Fruit fly (Drosophila melanogaster): ENCODE results near the gene gdl-ORF39.

gdl-ORF39 gene

DNA sequence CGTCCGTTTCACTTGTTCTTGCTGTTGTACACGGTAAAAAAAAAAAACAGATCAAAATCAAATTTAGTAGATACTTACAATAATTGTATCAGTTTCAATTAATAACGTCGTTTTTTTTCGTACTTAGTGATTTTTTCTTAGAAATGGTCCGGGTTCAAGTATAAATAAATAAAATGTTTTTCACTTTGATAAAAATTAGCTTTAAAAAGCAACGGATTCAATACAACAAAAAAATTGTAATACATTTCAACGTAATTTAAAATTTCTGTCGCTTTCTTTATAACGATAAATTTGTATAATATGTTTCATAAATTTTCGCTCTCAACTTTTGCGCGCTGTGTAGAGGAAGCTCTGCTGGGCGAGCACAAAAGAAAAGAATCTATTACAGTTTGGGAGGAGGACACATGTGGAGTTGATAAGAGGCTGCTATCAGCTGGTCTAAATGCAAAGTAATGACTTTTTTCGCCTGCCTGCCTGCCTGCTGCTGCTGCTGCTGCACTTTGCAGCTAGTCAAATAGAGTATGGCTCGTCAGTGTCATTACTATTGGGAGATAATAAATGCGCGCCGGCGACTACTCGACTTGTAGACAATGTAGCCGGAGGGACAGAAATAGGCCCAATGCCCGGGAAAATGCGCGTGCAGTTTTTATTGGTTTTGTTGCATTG is 28.8 kb downstream of the gdl-ORF39 start (continued):
- TF ChIP-seq sens-2 (GFP tag; IDR thresholded peaks at IDR 0.05) (no peak), run (tag; optimal IDR thresholded peaks at IDR 0.05) (peak; percentile 3), CG10543 (GFP tag; optimal IDR thresholded peaks at IDR 0.05) (no peak), Adf1 (GFP tag; IDR thresholded peaks at IDR 0.05) (no peak), CG1603 (tag; optimal IDR thresholded peaks at IDR 0.05) (no peak), ci (GFP tag; IDR thresholded peaks at IDR 0.05) (no peak), NC2α (GFP tag; optimal IDR thresholded peaks at IDR 0.05) (no peak), crol (GFP tag; IDR thresholded peaks at IDR 0.05) (no peak), CG5953 (GFP tag; IDR thresholded peaks at IDR 0.05) (no peak), pita (GFP tag; optimal IDR thresholded peaks at IDR 0.05) (no peak), CG34376 (GFP tag; optimal IDR thresholded peaks at IDR 0.05) (no peak), CG1602 (GFP tag; optimal IDR thresholded peaks at IDR 0.05) (peak; percentile 73), dati (GFP tag; IDR thresholded peaks at IDR 0.05) (no peak), Atf3 (GFP tag; optimal IDR thresholded peaks at IDR 0.05) (no peak), Ptx1 (GFP tag; IDR thresholded peaks at IDR 0.05) (peak; percentile 73), wek (GFP tag; optimal IDR thresholded peaks at IDR 0.05) (no peak), Xbp1 (GFP tag; optimal IDR thresholded peaks at IDR 0.05) (peak; percentile 63), CG2889 (GFP tag; IDR thresholded peaks at IDR 0.05) (no peak), bcd (GFP tag; optimal IDR thresholded peaks at IDR 0.05) (peak; percentile 66), pros (GFP tag; optimal IDR thresholded peaks at IDR 0.05) (no peak), YL-1 (GFP tag; optimal IDR thresholded peaks at IDR 0.05) (no peak), Dp (GFP tag; optimal IDR thresholded peaks at IDR 0.05) (no peak), CG12155 (GFP tag; optimal IDR thresholded peaks at IDR 0.05) (peak; percentile 54), GATAe (GFP tag; conservative IDR thresholded peaks at IDR 0.05) (no peak), rib (GFP tag; IDR thresholded peaks at IDR 0.05) (no peak), CG1832 (GFP tag; optimal IDR thresholded peaks at IDR 0.05) (no peak), CG6272 (GFP tag; IDR thresholded peaks at IDR 0.05) (peak; percentile 37; the same call in 1 of the 2 replicates), CG11398 (GFP tag; optimal IDR thresholded peaks at IDR 0.05) (peak; percentile 1), croc (GFP tag; conservative IDR thresholded peaks at IDR 0.05) (peak; percentile 21; the same call in 1 of the 3 replicates), CG7839 (tag; optimal IDR thresholded peaks at IDR 0.05) (peak; percentile 84), exex (tag; optimal IDR thresholded peaks at IDR 0.05) (no peak), CG17912 (GFP tag; optimal IDR thresholded peaks at IDR 0.05) (no peak), lola (GFP tag; optimal IDR thresholded peaks at IDR 0.05) (peak in 1 of 3 experiments; percentile 76), ranshi (GFP tag; IDR thresholded peaks at IDR 0.05) (peak; percentile 12; the same call in 1 of the 2 replicates), zfh2 (GFP tag; optimal IDR thresholded peaks at IDR 0.05) (peak; percentile 26), CG8290 (GFP tag; optimal IDR thresholded peaks at IDR 0.05) (no peak), CG8290 (tag; optimal IDR thresholded peaks at IDR 0.05) (no peak), MBD-R2 (GFP tag; IDR thresholded peaks at IDR 0.05) (no peak), Mad (GFP tag; optimal IDR thresholded peaks at IDR 0.05) (peak; percentile 1), CG1024 (GFP tag; IDR thresholded peaks at IDR 0.05) (0 out of 2 replicates have a peak, but pooled peaks have one; percentile 17), Usf (GFP tag; optimal IDR thresholded peaks at IDR 0.05) (peak; percentile 1), org-1 (GFP tag; optimal IDR thresholded peaks at IDR 0.05) (peak; percentile 66), emc (GFP tag; optimal IDR thresholded peaks at IDR 0.05) (no peak), CG8089 (GFP tag; optimal IDR thresholded peaks at IDR 0.05) (no peak), CG10209 (GFP tag; optimal IDR thresholded peaks at IDR 0.05) (peak; percentile 76), zen (tag; optimal IDR thresholded peaks at IDR 0.05) (peak; percentile 74), Nf-YC (tag; optimal IDR thresholded peaks at IDR 0.05) (peak; percentile 15), mam (GFP tag; optimal IDR thresholded peaks at IDR 0.05) (peak; percentile 45), CG12236 (GFP tag; optimal IDR thresholded peaks at IDR 0.05) (peak; percentile 25), CG10321 (GFP tag; IDR thresholded peaks at IDR 0.05) (no peak), CG16779 (GFP tag; IDR thresholded peaks at IDR 0.05) (no peak)

Data from whole organism, embryonic.